Worm (Caenorhabditis elegans): Measurements from ENCODE around the gene fdgt-2.
A peak's percentile ranks its signal among the peaks of the same experiment; 100 is the strongest.

Gene fdgt-2

ce11 chrII:8457438-8457837, 40.0 kb downstream of the fdgt-2 start, which contains the start of gene zyg-9:
TSS of gene zyg-9 (plus strand) at chrII:8457818.
- peak; percentile 20 for TF ChIP-seq pha-4 (tag; optimal IDR thresholded peaks at IDR 0.05)
- no peak for TF ChIP-seq nhr-76 (tag; optimal IDR thresholded peaks at IDR 0.05)
- no peak for TF ChIP-seq nhr-28 (tag; optimal IDR thresholded peaks at IDR 0.05)
- peak; percentile 54 for TF ChIP-seq lin-39 (tag; optimal IDR thresholded peaks at IDR 0.05)
- no peak for TF ChIP-seq R02D3.7 (tag; optimal IDR thresholded peaks at IDR 0.05)
- no peak for TF ChIP-seq nhr-77 (tag; optimal IDR thresholded peaks at IDR 0.05)
- TF ChIP-seq ceh-28 (tag; optimal IDR thresholded peaks at IDR 0.05) = peak; percentile 32
- TF ChIP-seq ceh-16 (tag; optimal IDR thresholded peaks at IDR 0.05) = no peak
- peak; percentile 39 for TF ChIP-seq nfya-1 (tag; optimal IDR thresholded peaks at IDR 0.05; ENCODE audit: insufficient read depth)
- TF ChIP-seq aly-2 (tag; optimal IDR thresholded peaks at IDR 0.05) = no peak
- peak; percentile 33 for TF ChIP-seq hmg-11 (tag; optimal IDR thresholded peaks at IDR 0.05)
- no peak for TF ChIP-seq fkh-10 (GFP tag; optimal IDR thresholded peaks at IDR 0.05)
- peak; percentile 14 for TF ChIP-seq nhr-23 (tag; optimal IDR thresholded peaks at IDR 0.05)
- no peak for TF ChIP-seq zag-1 (tag; optimal IDR thresholded peaks at IDR 0.05)
- no peak for TF ChIP-seq nhr-25 (tag; optimal IDR thresholded peaks at IDR 0.05)
- peak; percentile 34 for TF ChIP-seq lin-15B (tag; optimal IDR thresholded peaks at IDR 0.05)

DNA sequence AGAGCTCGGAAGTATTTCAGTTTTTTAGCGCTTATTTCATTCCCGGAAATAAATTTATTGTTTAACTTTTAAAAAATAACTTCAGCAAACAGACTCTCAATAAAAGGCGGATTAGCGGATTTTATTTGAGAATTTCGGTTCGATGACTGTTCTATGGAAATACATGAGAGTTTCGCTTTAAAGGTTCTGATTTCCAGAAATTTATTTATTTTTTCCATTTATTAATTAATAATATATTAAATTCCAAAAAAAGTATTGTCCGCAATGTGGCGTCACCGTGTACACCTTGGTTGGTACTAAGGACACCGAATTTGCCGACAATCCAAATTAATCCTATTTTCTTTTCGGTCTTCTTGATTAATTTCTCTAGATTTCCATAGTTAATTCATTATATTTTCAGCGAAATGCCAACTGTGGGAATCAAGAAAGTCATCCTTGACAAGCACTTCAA, 47.1 kb downstream of the fdgt-2 start, which contains the start of gene fars-3:
fars-3 (plus strand) TSS at position 401 of the 451 bp plus-strand sequence.
- TF ChIP-seq pqm-1 (tag; optimal IDR thresholded peaks at IDR 0.05) (no peak), mdl-1 (tag; optimal IDR thresholded peaks at IDR 0.05) (no peak), ztf-11 (tag; optimal IDR thresholded peaks at IDR 0.05) (no peak), nhr-12 (tag; optimal IDR thresholded peaks at IDR 0.05) (no peak), unc-39 (tag; optimal IDR thresholded peaks at IDR 0.05) (no peak), nhr-23 (tag; optimal IDR thresholded peaks at IDR 0.05) (peak; percentile 52), lin-15B (tag; optimal IDR thresholded peaks at IDR 0.05) (peak; percentile 8), jun-1 (tag; optimal IDR thresholded peaks at IDR 0.05) (no peak), pha-4 (tag; optimal IDR thresholded peaks at IDR 0.05) (peak; percentile 56), nhr-43 (tag; optimal IDR thresholded peaks at IDR 0.05; ENCODE audit: poor library complexity, severe bottlenecking) (peak; percentile 6), R02D3.7 (tag; optimal IDR thresholded peaks at IDR 0.05) (no peak), elt-2 (tag; optimal IDR thresholded peaks at IDR 0.05) (peak; percentile 22), daf-12 (tag; optimal IDR thresholded peaks at IDR 0.05) (no peak), nhr-67 (tag; optimal IDR thresholded peaks at IDR 0.05) (no peak)

- TF ChIP-seq ama-1 (optimal IDR thresholded peaks at IDR 0.05) (peak; percentile 8), nfya-1 (tag; optimal IDR thresholded peaks at IDR 0.05; ENCODE audit: insufficient read depth) (no peak)
Observed at ce11 chrII:8466874-8467273, 49.5 kb downstream of the fdgt-2 start, which contains the start of gene F22B5.10. TSS of gene F22B5.10 (plus strand) at chrII:8467174.

DNA sequence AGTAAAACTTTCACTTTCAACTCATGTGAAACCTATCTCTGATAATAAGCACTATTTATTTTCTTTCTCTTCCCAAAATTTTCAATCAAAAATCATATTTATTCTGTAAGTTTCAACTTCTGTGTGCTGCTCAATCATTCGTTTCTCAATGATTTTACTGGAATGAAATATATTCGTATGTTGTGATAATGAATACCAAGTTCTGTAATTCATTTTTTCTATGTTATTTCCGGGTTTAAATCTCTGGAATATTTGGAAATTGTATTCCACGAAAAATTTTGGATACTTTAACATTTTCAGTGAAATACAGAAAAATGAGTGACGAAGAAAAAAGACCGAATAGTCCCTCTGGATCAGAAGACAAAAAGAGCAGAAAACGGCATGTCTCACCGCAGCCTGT, 50.4 kb downstream of the fdgt-2 start, which contains the start of gene M05D6.2:
M05D6.2 (plus strand) TSS at position 301 of the 400 bp plus-strand sequence.
- TF ChIP-seq ZK546.5 (tag; optimal IDR thresholded peaks at IDR 0.05) (no peak), ama-1 (optimal IDR thresholded peaks at IDR 0.05) (no peak), sea-2 (GFP tag; optimal IDR thresholded peaks at IDR 0.05) (no peak), fkh-10 (GFP tag; optimal IDR thresholded peaks at IDR 0.05) (no peak), hmg-11 (tag; optimal IDR thresholded peaks at IDR 0.05) (no peak), ceh-82 (tag; optimal IDR thresholded peaks at IDR 0.05) (no peak), lsy-12 (tag; optimal IDR thresholded peaks at IDR 0.05) (no peak), fkh-2 (tag; optimal IDR thresholded peaks at IDR 0.05) (no peak), pqm-1 (tag; optimal IDR thresholded peaks at IDR 0.05) (no peak), nhr-237 (tag; optimal IDR thresholded peaks at IDR 0.05) (no peak), egl-27 (tag; optimal IDR thresholded peaks at IDR 0.05) (no peak), ztf-4 (tag; optimal IDR thresholded peaks at IDR 0.05) (no peak), nhr-77 (tag; optimal IDR thresholded peaks at IDR 0.05) (no peak), lin-15B (tag; optimal IDR thresholded peaks at IDR 0.05) (no peak), nhr-12 (tag; optimal IDR thresholded peaks at IDR 0.05) (no peak), nhr-76 (tag; optimal IDR thresholded peaks at IDR 0.05) (no peak), pha-4 (tag; optimal IDR thresholded peaks at IDR 0.05) (no peak), jun-1 (tag; optimal IDR thresholded peaks at IDR 0.05) (no peak), nhr-23 (tag; optimal IDR thresholded peaks at IDR 0.05) (no peak), nhr-67 (tag; optimal IDR thresholded peaks at IDR 0.05) (no peak)

Measured in whole organism, L3 larva.